Fruit fly (Drosophila melanogaster) whole organism, embryonic: ENCODE results near the gene CG3224.

Experiments used
- Abd-B ChIP-seq: fragments of 200-800 bp; sonication (Bioruptor generic); optimal IDR thresholded peaks from 2 replicates; lab custom pipeline; 2018; ENCODE audit warnings: missing biosample characterization, mild to moderate bottlenecking, missing genetic modification characterization, moderate library complexity
- Awh ChIP-seq: fragments of 200-800 bp; sonication (Bioruptor generic); IDR thresholded peaks from 2 replicates; pipeline ENCODE4, ENCODE4 v1.3.6; 2022; ENCODE audit warnings: missing biosample characterization, missing genetic modification characterization
- BEAF-32 ChIP-seq: fragments of 200-800 bp; sonication (Bioruptor generic); optimal IDR thresholded peaks from 3 replicates; lab custom pipeline; 2017; ENCODE audit warnings: missing biosample characterization, missing genetic modification characterization, mild to moderate bottlenecking, moderate library complexity, missing genetic modification reagents
- CG10209 ChIP-seq: fragments of 200-800 bp; sonication (Bioruptor generic); optimal IDR thresholded peaks from 3 replicates; lab custom pipeline; 2017; ENCODE audit warnings: missing biosample characterization, mild to moderate bottlenecking, missing genetic modification characterization, missing genetic modification reagents
- CG11695 ChIP-seq: fragments of 200-800 bp; sonication (Bioruptor generic); IDR thresholded peaks from 3 replicates; pipeline ENCODE4 v1.3.6; 2022; ENCODE audit warnings: missing biosample characterization, missing genetic modification characterization
- CG14014 ChIP-seq: fragments of 200-800 bp; sonication (Bioruptor generic); IDR thresholded peaks from 2 replicates; pipeline ENCODE4 v1.3.6; 2022; ENCODE audit warnings: missing biosample characterization, missing genetic modification characterization
- CG14965 ChIP-seq: fragments of 200-800 bp; sonication (Bioruptor generic); optimal IDR thresholded peaks from 2 replicates; lab custom pipeline; 2016; ENCODE audit warnings: missing biosample characterization, missing genetic modification characterization, borderline replicate concordance
- CG15269 ChIP-seq: fragments of 200-800 bp; sonication (Bioruptor generic); optimal IDR thresholded peaks from 2 replicates; lab custom pipeline; 2018; ENCODE audit warnings: missing biosample characterization, mild to moderate bottlenecking, missing genetic modification characterization, moderate library complexity
- CG1603 ChIP-seq: fragments of 200-800 bp; sonication (Bioruptor generic); optimal IDR thresholded peaks from 2 replicates; lab custom pipeline; 2019; ENCODE audit warnings: missing biosample characterization, mild to moderate bottlenecking, missing genetic modification characterization, moderate library complexity
- CG16779 ChIP-seq: fragments of 200-800 bp; sonication (Bioruptor generic); IDR thresholded peaks from 2 replicates; pipeline ENCODE4 v1.3.6; 2022; ENCODE audit warnings: missing biosample characterization, missing genetic modification characterization
- CG16815 ChIP-seq: fragments of 200-800 bp; sonication (Bioruptor generic); optimal IDR thresholded peaks from 3 replicates; lab custom pipeline; 2017; ENCODE audit warnings: missing biosample characterization, mild to moderate bottlenecking, missing genetic modification characterization
- CG18011 ChIP-seq: fragments of 200-800 bp; sonication (Bioruptor generic); optimal IDR thresholded peaks from 2 replicates; lab custom pipeline; 2017; ENCODE audit warnings: missing biosample characterization, missing genetic modification characterization, mild to moderate bottlenecking, moderate library complexity, missing genotype
- CG2889 ChIP-seq: fragments of 200-800 bp; sonication (Bioruptor generic); IDR thresholded peaks from 3 replicates; pipeline ENCODE4 v1.3.6; 2022; ENCODE audit warnings: missing biosample characterization, missing genetic modification characterization
- CG42726 ChIP-seq: fragments of 200-800 bp; sonication (Bioruptor generic); IDR thresholded peaks from 2 replicates; pipeline ENCODE4 v1.3.6; 2022; ENCODE audit warnings: missing biosample characterization, missing genetic modification characterization; ENCODE audit not compliant: partially characterized antibody
- CG7745 ChIP-seq: fragments of 200-800 bp; sonication (Bioruptor generic); optimal IDR thresholded peaks from 2 replicates; lab custom pipeline; 2018; ENCODE audit warnings: missing biosample characterization, mild to moderate bottlenecking, missing genetic modification characterization, moderate library complexity
- CG7786 ChIP-seq: fragments of 200-800 bp; sonication (Bioruptor generic); optimal IDR thresholded peaks from 2 replicates; lab custom pipeline; 2016; ENCODE audit warnings: missing biosample characterization, missing genetic modification characterization
- CG7928 ChIP-seq: fragments of 200-800 bp; sonication (Bioruptor generic); optimal IDR thresholded peaks from 2 replicates; lab custom pipeline; 2017; ENCODE audit warnings: missing biosample characterization, mild to moderate bottlenecking, missing genetic modification characterization
- CG9932 ChIP-seq: fragments of 200-800 bp; sonication (Bioruptor generic); IDR thresholded peaks from 2 replicates; pipeline ENCODE4 v1.3.6; 2022; ENCODE audit warnings: missing biosample characterization, missing genetic modification characterization
- CrebB ChIP-seq: fragments of 200-800 bp; sonication (Bioruptor generic); optimal IDR thresholded peaks from 3 replicates; lab custom pipeline; 2018; ENCODE audit warnings: missing biosample characterization, mild to moderate bottlenecking, missing genetic modification characterization
- Dfd ChIP-seq, 2 experiments: fragments of >200 bp; optimal IDR thresholded peaks; 2 replicates each; lab custom pipeline; 2017; ENCODE audit warnings: missing biosample characterization in 2 of 2, missing genetic modification characterization in 2 of 2
- Dip3 ChIP-seq: fragments of 200-800 bp; sonication (Bioruptor generic); optimal IDR thresholded peaks from 3 replicates; lab custom pipeline; 2016; ENCODE audit warnings: missing biosample characterization, missing genetic modification characterization
- Elba2 ChIP-seq: fragments of 200-800 bp; sonication (Bioruptor generic); optimal IDR thresholded peaks from 3 replicates; lab custom pipeline; 2016; ENCODE audit warnings: missing biosample characterization, missing genetic modification characterization
- Ets97D ChIP-seq: fragments of 200-800 bp; sonication (Bioruptor generic); optimal IDR thresholded peaks from 3 replicates; lab custom pipeline; 2016; ENCODE audit warnings: missing biosample characterization, missing genetic modification characterization
- Fer1 ChIP-seq: fragments of 200-800 bp; sonication (Bioruptor generic); optimal IDR thresholded peaks from 2 replicates; lab custom pipeline; 2017; ENCODE audit warnings: missing biosample characterization, mild to moderate bottlenecking, missing genetic modification characterization
- GATAe ChIP-seq: fragments of 200-800 bp; sonication (Bioruptor generic); conservative IDR thresholded peaks from 2 replicates; pipeline ENCODE4 v1.3.6; 2022; ENCODE audit warnings: missing biosample characterization, missing genetic modification characterization
- H2.0 ChIP-seq: fragments of 200-800 bp; sonication (Bioruptor generic); IDR thresholded peaks from 2 replicates; pipeline ENCODE4 v1.3.6; 2022; ENCODE audit warnings: missing biosample characterization, missing genetic modification characterization
- HLH4C ChIP-seq: fragments of 200-800 bp; sonication (Bioruptor generic); IDR thresholded peaks from 3 replicates; pipeline ENCODE4 v1.3.6; 2022; ENCODE audit warnings: missing biosample characterization, missing genetic modification characterization; ENCODE audit not compliant: partially characterized antibody
- Hmr ChIP-seq: fragments of 200-800 bp; sonication (Bioruptor generic); optimal IDR thresholded peaks from 3 replicates; lab custom pipeline; 2017; ENCODE audit warnings: mild to moderate bottlenecking, missing biosample characterization, missing genetic modification reagents, missing genetic modification characterization
- Hr39 ChIP-seq: fragments of >200 bp; optimal IDR thresholded peaks from 2 replicates; lab custom pipeline; 2017
- MESR4 ChIP-seq: fragments of 200-800 bp; sonication (Bioruptor generic); optimal IDR thresholded peaks from 2 replicates; lab custom pipeline; 2018; ENCODE audit warnings: missing biosample characterization, mild to moderate bottlenecking, missing genetic modification characterization, moderate library complexity
- Oli ChIP-seq: fragments of 200-800 bp; sonication (Bioruptor generic); optimal IDR thresholded peaks from 2 replicates; lab custom pipeline; 2018; ENCODE audit warnings: missing biosample characterization, mild to moderate bottlenecking, missing genetic modification characterization, moderate library complexity
- Sin3A ChIP-seq: fragments of >200 bp; optimal IDR thresholded peaks from 2 replicates; lab custom pipeline; 2018
- Six4 ChIP-seq: fragments of 200-800 bp; sonication (Bioruptor generic); optimal IDR thresholded peaks from 2 replicates; lab custom pipeline; 2016; ENCODE audit warnings: missing biosample characterization, missing genetic modification characterization
- TFAM ChIP-seq: fragments of 200-800 bp; sonication (Bioruptor generic); optimal IDR thresholded peaks from 2 replicates; lab custom pipeline; 2017; ENCODE audit warnings: missing biosample characterization, missing genetic modification characterization, inconsistent platforms
- ac ChIP-seq: fragments of 200-800 bp; sonication (Bioruptor generic); optimal IDR thresholded peaks from 3 replicates; lab custom pipeline; 2017; ENCODE audit warnings: missing biosample characterization, mild to moderate bottlenecking, missing genetic modification characterization
- al ChIP-seq: fragments of 200-800 bp; sonication (Bioruptor generic); IDR thresholded peaks from 2 replicates; pipeline ENCODE4 v1.3.6; 2022; ENCODE audit warnings: missing biosample characterization, missing genetic modification characterization
- cg ChIP-seq: fragments of 200-800 bp; sonication (Bioruptor generic); optimal IDR thresholded peaks from 3 replicates; lab custom pipeline; 2019; ENCODE audit warnings: missing biosample characterization, mild to moderate bottlenecking, missing genetic modification characterization, moderate library complexity
- chif ChIP-seq, 2 experiments: fragments of 200-800 bp; sonication (Bioruptor generic); optimal IDR thresholded peaks; 3 replicates each; lab custom pipeline; 2016; ENCODE audit warnings: missing biosample characterization in 2 of 2, missing genetic modification characterization in 2 of 2
- crp ChIP-seq, 2 experiments: fragments of 200-800 bp; sonication (Bioruptor generic); optimal IDR thresholded peaks; 2 replicates in 1 of 2; 3 replicates in 1 of 2; lab custom pipeline; 2017; ENCODE audit warnings: missing biosample characterization in 2 of 2, missing genetic modification characterization in 2 of 2, mild to moderate bottlenecking in 1 of 2, moderate library complexity in 1 of 2
- dmrt11E ChIP-seq: fragments of 200-800 bp; sonication (Bioruptor generic); optimal IDR thresholded peaks from 3 replicates; lab custom pipeline; 2018; ENCODE audit warnings: missing biosample characterization, mild to moderate bottlenecking, missing genetic modification characterization, moderate library complexity
- dpn ChIP-seq, 2 experiments: fragments of 200-800 bp; sonication (Bioruptor generic); optimal IDR thresholded peaks; 3 replicates each; lab custom pipeline; 2016; ENCODE audit warnings: missing biosample characterization in 2 of 2, missing genetic modification characterization in 2 of 2
- gfzf ChIP-seq: fragments of 200-800 bp; sonication (Bioruptor generic); optimal IDR thresholded peaks from 2 replicates; lab custom pipeline; 2016; ENCODE audit warnings: missing biosample characterization, mild to moderate bottlenecking, missing genetic modification characterization, moderate library complexity
- kni ChIP-seq: fragments of 200-800 bp; sonication (Bioruptor generic); optimal IDR thresholded peaks from 3 replicates; lab custom pipeline; 2017; ENCODE audit warnings: mild to moderate bottlenecking, missing biosample characterization, missing genetic modification reagents, missing genetic modification characterization
- peb ChIP-seq: fragments of 200-800 bp; sonication (Bioruptor generic); IDR thresholded peaks from 2 replicates; pipeline ENCODE4 v1.3.6; 2022; ENCODE audit warnings: missing biosample characterization, missing genetic modification characterization
- pho ChIP-seq: fragments of 200-800 bp; sonication (Bioruptor generic); optimal IDR thresholded peaks from 2 replicates; lab custom pipeline; 2016; ENCODE audit warnings: missing biosample characterization, missing genetic modification characterization
- schlank ChIP-seq: fragments of 200-800 bp; sonication (Bioruptor generic); optimal IDR thresholded peaks from 2 replicates; lab custom pipeline; 2018; ENCODE audit warnings: missing biosample characterization, mild to moderate bottlenecking, missing genetic modification characterization
- sd ChIP-seq: fragments of 200-800 bp; sonication (Bioruptor generic); optimal IDR thresholded peaks from 3 replicates; lab custom pipeline; 2018; ENCODE audit warnings: missing biosample characterization, mild to moderate bottlenecking, missing genetic modification characterization, moderate library complexity
- shn ChIP-seq: fragments of 200-800 bp; sonication (Bioruptor generic); optimal IDR thresholded peaks from 3 replicates; lab custom pipeline; 2016; ENCODE audit warnings: missing biosample characterization, missing genetic modification characterization
- tna ChIP-seq: fragments of 200-800 bp; sonication (Bioruptor generic); IDR thresholded peaks from 2 replicates; pipeline ENCODE4 v1.3.6; 2022; ENCODE audit warnings: missing biosample characterization, missing genetic modification characterization; ENCODE audit not compliant: partially characterized antibody
- zf30C ChIP-seq: fragments of 200-800 bp; sonication (Bioruptor generic); optimal IDR thresholded peaks from 3 replicates; lab custom pipeline; 2018; ENCODE audit warnings: missing biosample characterization, mild to moderate bottlenecking, missing genetic modification characterization

The CG3224 gene

DNA sequence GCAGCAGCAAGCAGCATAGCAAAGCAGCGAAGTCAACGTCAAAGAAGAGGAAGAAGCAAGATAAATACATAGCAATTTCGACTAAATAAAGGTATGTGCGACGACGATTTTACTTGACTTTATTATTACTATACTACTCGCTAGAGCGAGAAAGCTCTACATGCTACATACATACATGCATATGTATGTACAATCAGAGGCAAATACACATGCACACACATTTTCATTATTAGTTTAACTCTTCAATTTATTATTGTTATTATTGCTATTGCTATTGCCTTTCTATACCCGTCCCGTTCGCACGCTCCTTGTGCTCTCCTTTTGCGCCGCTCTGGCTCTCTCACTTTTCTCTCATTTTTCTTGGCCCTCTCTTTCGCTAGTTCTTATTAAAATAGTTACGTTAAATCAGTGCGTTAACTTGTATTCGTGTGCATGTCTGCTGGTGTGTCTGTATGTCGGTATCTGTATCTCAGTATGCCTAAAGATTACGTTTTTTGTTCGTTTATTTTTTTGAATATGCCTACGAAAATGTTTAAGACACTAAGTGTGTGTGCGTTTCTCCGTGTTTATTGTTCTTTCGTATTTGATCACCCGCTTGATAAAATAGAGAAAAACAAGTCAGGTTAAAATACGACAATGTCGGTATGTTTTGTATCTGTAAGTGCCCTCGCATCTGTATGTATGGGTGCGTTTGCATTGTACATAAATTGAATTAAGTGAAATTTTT, 39.2 kb upstream of the CG3224 start (continued):
- TF ChIP-seq Dip3 (GFP tag; lab: Kevin White, UChicago), result no peak
- no peak for TF ChIP-seq Hmr (GFP tag; lab: Kevin White, UChicago)
- no peak for TF ChIP-seq Sin3A (lab: Kevin White, UChicago)
- no peak for TF ChIP-seq chif (GFP tag; optimal IDR thresholded peaks at IDR 0.05; lab: Kevin White, UChicago)
- no peak for TF ChIP-seq Abd-B (GFP tag; lab: Kevin White, UChicago)
- TF ChIP-seq CG7928 (GFP tag; lab: Kevin White, UChicago), result no peak
- TF ChIP-seq CG7786 (GFP tag; lab: Kevin White, UChicago), result no peak
- no peak for TF ChIP-seq peb (GFP tag; lab: Robert Waterston, UW)
- TF ChIP-seq sd (tag; lab: Kevin White, UChicago), result peak; percentile 48
- TF ChIP-seq Awh (GFP tag; lab: Robert Waterston, UW), result no peak
- TF ChIP-seq dpn (GFP tag; optimal IDR thresholded peaks at IDR 0.05; lab: Kevin White, UChicago), result no peak
- TF ChIP-seq H2.0 (GFP tag; lab: Robert Waterston, UW), result no peak
- no peak for TF ChIP-seq CG14014
- TF ChIP-seq Elba2, result no peak
- TF ChIP-seq ac, result no peak
- TF ChIP-seq CG14965, result no peak
- no peak for TF ChIP-seq tna (GFP tag; lab: Robert Waterston, UW)
- no peak for TF ChIP-seq Ets97D (GFP tag; lab: Kevin White, UChicago)
- TF ChIP-seq Dfd (GFP tag; optimal IDR thresholded peaks at IDR 0.05; lab: Kevin White, UChicago), result no peak
- TF ChIP-seq CG16815, result no peak
- TF ChIP-seq zf30C (GFP tag; lab: Kevin White, UChicago), result no peak
- no peak; the same call in 1 of the 2 replicates for TF ChIP-seq GATAe (GFP tag; lab: Robert Waterston, UW)
- no peak for TF ChIP-seq al (GFP tag; lab: Robert Waterston, UW)
- TF ChIP-seq Oli (tag; lab: Kevin White, UChicago), result no peak
- no peak for TF ChIP-seq MESR4
- TF ChIP-seq CG1603, result no peak
- no peak for TF ChIP-seq CG9932 (GFP tag; lab: Robert Waterston, UW)
- no peak for TF ChIP-seq CG16779
- TF ChIP-seq pho (GFP tag; lab: Kevin White, UChicago), result no peak
- TF ChIP-seq cg (GFP tag; lab: Kevin White, UChicago), result peak; percentile 75
- TF ChIP-seq Hr39 (lab: Kevin White, UChicago), result no peak
- TF ChIP-seq CG15269 (tag; lab: Kevin White, UChicago), result no peak
- no peak for TF ChIP-seq BEAF-32 (GFP tag; lab: Kevin White, UChicago)
- peak; percentile 6 for TF ChIP-seq Fer1
- no peak for TF ChIP-seq schlank (tag; lab: Kevin White, UChicago)
- no peak for TF ChIP-seq Six4 (GFP tag; lab: Kevin White, UChicago)
- TF ChIP-seq CrebB, result no peak
- TF ChIP-seq CG18011 (GFP tag; lab: Kevin White, UChicago), result no peak
- TF ChIP-seq kni (GFP tag; lab: Kevin White, UChicago), result no peak
- TF ChIP-seq CG11695, result no peak
- no peak for TF ChIP-seq dmrt11E (tag; lab: Kevin White, UChicago)
- TF ChIP-seq CG7745 (tag; lab: Kevin White, UChicago), result no peak
- no peak for TF ChIP-seq CG42726 (GFP tag; lab: Robert Waterston, UW)
- no peak for TF ChIP-seq shn (GFP tag; lab: Kevin White, UChicago)
- no peak for TF ChIP-seq CG2889 (GFP tag; lab: Robert Waterston, UW)
- no peak for TF ChIP-seq TFAM (GFP tag; lab: Kevin White, UChicago)
- TF ChIP-seq CG10209, result no peak
- no peak for TF ChIP-seq HLH4C (GFP tag; lab: Robert Waterston, UW)
- TF ChIP-seq crp (GFP tag; optimal IDR thresholded peaks at IDR 0.05; lab: Kevin White, UChicago), result no peak
- TF ChIP-seq gfzf (GFP tag; lab: Kevin White, UChicago), result no peak
